Fruit fly (Drosophila melanogaster): Measurements from ENCODE around the gene EMC2B.

DNA sequence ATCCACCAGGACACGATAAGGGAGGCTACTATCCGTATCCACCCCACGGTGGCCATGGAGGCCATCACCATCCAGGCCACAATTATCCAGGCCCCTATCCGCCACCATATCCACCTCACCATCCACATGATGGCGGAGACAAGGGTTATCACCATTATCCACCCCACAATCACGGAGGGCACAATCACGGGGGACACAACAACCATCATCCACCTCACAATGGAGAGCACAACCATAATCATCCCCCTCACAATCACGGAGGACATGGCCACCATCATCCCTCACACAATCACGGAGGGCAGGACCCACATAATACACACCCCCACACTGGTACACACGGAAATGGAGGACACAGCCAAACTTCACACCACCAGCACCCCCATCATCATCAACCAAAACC is 38.1 kb upstream of the EMC2B start:
- no peak for TF ChIP-seq CG15710 (tag; optimal IDR thresholded peaks at IDR 0.05)
- no peak for TF ChIP-seq CG14655 (GFP tag; optimal IDR thresholded peaks at IDR 0.05)
- no peak for TF ChIP-seq CG8159 (tag; optimal IDR thresholded peaks at IDR 0.05)
- no peak for TF ChIP-seq CG9948 (tag; optimal IDR thresholded peaks at IDR 0.05)
- no peak for TF ChIP-seq Pif1B (GFP tag; optimal IDR thresholded peaks at IDR 0.05)
- TF ChIP-seq Pif1A (GFP tag; optimal IDR thresholded peaks at IDR 0.05), result no peak
- no peak for TF ChIP-seq rn (GFP tag; IDR thresholded peaks at IDR 0.05)
- no peak for TF ChIP-seq CG13204 (GFP tag; optimal IDR thresholded peaks at IDR 0.05)
- no peak for TF ChIP-seq Ets98B (GFP tag; IDR thresholded peaks at IDR 0.05)
- no peak for TF ChIP-seq CG34367 (tag; optimal IDR thresholded peaks at IDR 0.05)
- no peak for TF ChIP-seq CG32121 (GFP tag; IDR thresholded peaks at IDR 0.05)
- no peak for TF ChIP-seq EcR (GFP tag; optimal IDR thresholded peaks at IDR 0.05)
- TF ChIP-seq fd96Ca (GFP tag; IDR thresholded peaks at IDR 0.05), result no peak
- no peak for TF ChIP-seq Snoo (tag; optimal IDR thresholded peaks at IDR 0.05)

Measured in whole organism, pupa.